Fruit fly (Drosophila melanogaster) whole organism, wandering third instar larva: ENCODE data around the gene mib1.
A peak's percentile ranks its signal among the peaks of the same experiment; 100 is the strongest.

Experiments
- Abd-B ChIP-seq: fragments of >200 bp; optimal IDR thresholded peaks from 2 replicates; lab custom pipeline; 2017; ENCODE audit warnings: missing biosample characterization, missing genetic modification characterization
- CG32264 ChIP-seq: fragments of 200-800 bp; sonication (Bioruptor generic); optimal IDR thresholded peaks from 2 replicates; lab custom pipeline; 2016; ENCODE audit warnings: missing biosample characterization, missing genetic modification characterization
- CG9705 ChIP-seq: fragments of 200-800 bp; sonication (Bioruptor generic); optimal IDR thresholded peaks from 2 replicates; lab custom pipeline; 2018; ENCODE audit warnings: missing biosample characterization, mild to moderate bottlenecking, missing genetic modification characterization
- CrebA ChIP-seq: fragments of 200-800 bp; sonication (Bioruptor generic); optimal IDR thresholded peaks from 2 replicates; lab custom pipeline; 2016; ENCODE audit warnings: missing biosample characterization, mild to moderate bottlenecking, missing genetic modification characterization, borderline replicate concordance
- Dfd ChIP-seq: fragments of >200 bp; optimal IDR thresholded peaks from 2 replicates; lab custom pipeline; 2017; ENCODE audit warnings: missing biosample characterization, missing genetic modification characterization
- Dif ChIP-seq: fragments of 200-275, 200-300 bp; sonication (Bioruptor generic); optimal IDR thresholded peaks from 2 replicates; lab custom pipeline; 2018; ENCODE audit warnings: missing biosample characterization, missing genetic modification characterization; ENCODE audit not compliant: partially characterized antibody
- GATAd ChIP-seq: sonication (Bioruptor generic); optimal IDR thresholded peaks from 2 replicates; lab custom pipeline; 2016; ENCODE audit warnings: missing biosample characterization, missing genetic modification characterization
- HLH106 ChIP-seq: fragments of 200-800 bp; optimal IDR thresholded peaks from 3 replicates; lab custom pipeline; 2019; ENCODE audit warnings: missing biosample characterization, mild to moderate bottlenecking, missing genetic modification characterization, moderate library complexity
- Hnf4 ChIP-seq: fragments of 200-800 bp; sonication (Bioruptor generic); optimal IDR thresholded peaks from 2 replicates; lab custom pipeline; 2016; ENCODE audit warnings: missing biosample characterization, mild to moderate bottlenecking, missing genetic modification characterization
- Hr78 ChIP-seq: fragments of >200 bp; optimal IDR thresholded peaks from 2 replicates; lab custom pipeline; 2017; ENCODE audit warnings: missing biosample characterization, missing genetic modification characterization
- Hr83 ChIP-seq: fragments of 200-300 bp; sonication (Bioruptor generic); optimal IDR thresholded peaks from 2 replicates; lab custom pipeline; 2016; ENCODE audit warnings: missing biosample characterization, mild to moderate bottlenecking, missing genetic modification characterization, moderate library complexity; ENCODE audit not compliant: poor library complexity, severe bottlenecking
- Jra ChIP-seq: sonication (Bioruptor generic); optimal IDR thresholded peaks from 2 replicates; lab custom pipeline; 2016; ENCODE audit warnings: missing biosample characterization, missing genetic modification characterization
- Mio ChIP-seq: sonication (Bioruptor generic); optimal IDR thresholded peaks from 2 replicates; lab custom pipeline; 2016; ENCODE audit warnings: missing biosample characterization, missing genetic modification characterization
- Myc ChIP-seq: fragments of >200 bp; optimal IDR thresholded peaks from 2 replicates; lab custom pipeline; 2017
- N ChIP-seq: fragments of >200 bp; optimal IDR thresholded peaks from 2 replicates; lab custom pipeline; 2018; ENCODE audit warnings: missing biosample characterization, missing external identifiers, missing genetic modification characterization
- OdsH ChIP-seq: fragments of 200-800 bp; sonication (Bioruptor generic); optimal IDR thresholded peaks from 2 replicates; lab custom pipeline; 2016; ENCODE audit warnings: missing biosample characterization, mild to moderate bottlenecking, missing genetic modification characterization
- Rel ChIP-seq, 2 experiments: fragments of 200-800 bp; sonication (Bioruptor generic) in 1 of 2; optimal IDR thresholded peaks; 2 replicates in 1 of 2; 3 replicates in 1 of 2; lab custom pipeline; 2016 to 2019; ENCODE audit warnings: mild to moderate bottlenecking in 2 of 2, missing biosample characterization in 2 of 2, missing genetic modification characterization in 2 of 2, moderate library complexity in 1 of 2
- Sp1 ChIP-seq: fragments of 200-800 bp; sonication (Bioruptor generic); optimal IDR thresholded peaks from 3 replicates; lab custom pipeline; 2019; ENCODE audit warnings: missing biosample characterization, mild to moderate bottlenecking, missing genetic modification characterization, moderate library complexity
- Vsx2 ChIP-seq: fragments of 200-300, 225-300 bp; sonication (Bioruptor generic); optimal IDR thresholded peaks from 2 replicates; lab custom pipeline; 2018; ENCODE audit warnings: missing biosample characterization, missing genetic modification characterization; ENCODE audit not compliant: partially characterized antibody
- br ChIP-seq: fragments of 200-800 bp; sonication (Bioruptor generic); optimal IDR thresholded peaks from 2 replicates; lab custom pipeline; 2016; ENCODE audit warnings: missing biosample characterization, missing genetic modification characterization
- brk ChIP-seq: fragments of 200-800 bp; sonication (Bioruptor generic); optimal IDR thresholded peaks from 2 replicates; lab custom pipeline; 2016; ENCODE audit warnings: missing biosample characterization, mild to moderate bottlenecking, missing genetic modification characterization
- dl ChIP-seq, 2 experiments: fragments of 175-275, 200-275 bp in 1 of 2; fragments of 200-275 bp in 1 of 2; sonication (Bioruptor generic); optimal IDR thresholded peaks; lab custom pipeline; 2018; ENCODE audit warnings: mild to moderate bottlenecking in 2 of 2, missing biosample characterization in 2 of 2, missing genetic modification characterization in 2 of 2, moderate library complexity in 2 of 2; ENCODE audit not compliant: partially characterized antibody in 2 of 2, insufficient read depth in 1 of 2
- dmrt93B ChIP-seq: fragments of 200-800 bp; sonication (Bioruptor generic); optimal IDR thresholded peaks from 2 replicates; lab custom pipeline; 2018; ENCODE audit warnings: missing biosample characterization, mild to moderate bottlenecking, missing genetic modification characterization
- dsf ChIP-seq: sonication (Bioruptor generic); optimal IDR thresholded peaks from 2 replicates; lab custom pipeline; 2016; ENCODE audit warnings: missing biosample characterization, missing genetic modification characterization, borderline replicate concordance
- ey ChIP-seq: fragments of 200-800 bp; sonication (Bioruptor generic); optimal IDR thresholded peaks from 2 replicates; lab custom pipeline; 2016; ENCODE audit warnings: missing biosample characterization, missing genetic modification characterization
- foxo ChIP-seq, 2 experiments: fragments of 200-800 bp; sonication (Bioruptor generic); optimal IDR thresholded peaks; 2 replicates in 1 of 2; 3 replicates in 1 of 2; lab custom pipeline; 2016 to 2017; ENCODE audit warnings: missing biosample characterization in 2 of 2, missing genetic modification characterization in 2 of 2
- fru ChIP-seq: fragments of 200-800 bp; sonication (Bioruptor generic); optimal IDR thresholded peaks from 3 replicates; lab custom pipeline; 2016; ENCODE audit warnings: missing biosample characterization, mild to moderate bottlenecking, missing genetic modification characterization
- h ChIP-seq: fragments of 200-800 bp; sonication (Bioruptor generic); optimal IDR thresholded peaks from 3 replicates; lab custom pipeline; 2016; ENCODE audit warnings: missing biosample characterization, mild to moderate bottlenecking, missing genetic modification characterization
- jim ChIP-seq: fragments of 175-275, 200-325 bp; sonication (Bioruptor generic); optimal IDR thresholded peaks from 2 replicates; lab custom pipeline; 2016; ENCODE audit warnings: missing biosample characterization, mild to moderate bottlenecking, missing genetic modification characterization
- lola ChIP-seq: fragments of >200 bp; optimal IDR thresholded peaks from 2 replicates; lab custom pipeline; 2017; ENCODE audit warnings: missing biosample characterization, missing genetic modification characterization
- pan ChIP-seq: fragments of >200 bp; optimal IDR thresholded peaks from 2 replicates; lab custom pipeline; 2017
- psq ChIP-seq: fragments of 200-800 bp; sonication (Bioruptor generic); optimal IDR thresholded peaks from 3 replicates; lab custom pipeline; 2017; ENCODE audit warnings: missing biosample characterization, mild to moderate bottlenecking, missing genetic modification characterization, moderate library complexity
- rgr ChIP-seq: fragments of 200-800 bp; sonication (Bioruptor generic); optimal IDR thresholded peaks from 3 replicates; lab custom pipeline; 2016; ENCODE audit warnings: missing biosample characterization, mild to moderate bottlenecking, missing genetic modification characterization
- sage ChIP-seq: fragments of 200-800 bp; sonication (Bioruptor generic); optimal IDR thresholded peaks from 2 replicates; lab custom pipeline; 2016; ENCODE audit warnings: missing biosample characterization, mild to moderate bottlenecking, missing genetic modification characterization
- sv ChIP-seq: fragments of 200-800 bp; sonication (Bioruptor generic); optimal IDR thresholded peaks from 3 replicates; lab custom pipeline; 2016; ENCODE audit warnings: missing biosample characterization, missing genetic modification characterization
- tai ChIP-seq: sonication (Bioruptor generic); optimal IDR thresholded peaks from 2 replicates; lab custom pipeline; 2016; ENCODE audit warnings: missing biosample characterization, missing genetic modification characterization
- usp ChIP-seq: fragments of >200 bp; optimal IDR thresholded peaks from 2 replicates; lab custom pipeline; 2017; ENCODE audit warnings: missing biosample characterization, missing genetic modification characterization
- woc ChIP-seq: sonication (Bioruptor generic); optimal IDR thresholded peaks from 2 replicates; lab custom pipeline; 2016; ENCODE audit warnings: missing biosample characterization, mild to moderate bottlenecking, missing genetic modification characterization

mib1 gene

DNA sequence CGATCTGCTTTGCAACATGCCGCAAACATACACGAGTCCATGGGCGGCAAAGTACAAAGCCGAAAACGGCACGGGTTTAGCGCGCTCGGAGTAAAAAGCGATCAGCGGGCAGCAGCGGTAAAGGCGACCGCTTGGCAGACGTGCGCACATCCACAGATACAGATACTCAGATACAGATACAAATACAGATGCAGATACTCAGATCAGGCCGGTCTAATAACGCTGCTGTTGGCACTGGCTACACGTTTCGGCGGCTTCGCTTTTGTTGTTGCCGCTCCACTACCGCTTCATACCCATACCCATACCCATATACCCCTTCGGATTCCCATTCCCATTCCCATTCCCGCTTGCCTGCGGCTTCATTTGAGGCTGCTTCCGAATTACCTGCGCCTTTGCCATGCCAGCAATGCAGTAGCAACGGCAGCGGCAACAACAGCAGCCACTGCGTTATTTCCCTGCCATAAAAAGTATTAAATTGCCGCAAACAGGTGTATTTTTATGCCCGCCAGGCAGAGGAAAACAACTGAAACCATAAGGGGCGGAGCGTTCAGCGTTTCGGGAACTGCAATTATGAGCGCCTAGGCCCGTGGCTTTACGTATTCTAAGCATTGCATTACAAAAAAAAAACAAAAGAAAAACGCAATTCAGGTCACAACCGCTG, 13.5 kb upstream of the mib1 start:
- TF ChIP-seq ey (GFP tag; lab: Kevin White, UChicago) (no peak), foxo (GFP tag; optimal IDR thresholded peaks at IDR 0.05; lab: Kevin White, UChicago) (no peak), pan (no peak), usp (GFP tag; lab: Kevin White, UChicago) (no peak), Abd-B (GFP tag; lab: Kevin White, UChicago) (no peak), Hr83 (no peak), Hr78 (GFP tag; lab: Kevin White, UChicago) (no peak), HLH106 (tag; lab: Kevin White, UChicago) (no peak), Myc (lab: Kevin White, UChicago) (no peak), tai (GFP tag; lab: Kevin White, UChicago) (no peak)

DNA sequence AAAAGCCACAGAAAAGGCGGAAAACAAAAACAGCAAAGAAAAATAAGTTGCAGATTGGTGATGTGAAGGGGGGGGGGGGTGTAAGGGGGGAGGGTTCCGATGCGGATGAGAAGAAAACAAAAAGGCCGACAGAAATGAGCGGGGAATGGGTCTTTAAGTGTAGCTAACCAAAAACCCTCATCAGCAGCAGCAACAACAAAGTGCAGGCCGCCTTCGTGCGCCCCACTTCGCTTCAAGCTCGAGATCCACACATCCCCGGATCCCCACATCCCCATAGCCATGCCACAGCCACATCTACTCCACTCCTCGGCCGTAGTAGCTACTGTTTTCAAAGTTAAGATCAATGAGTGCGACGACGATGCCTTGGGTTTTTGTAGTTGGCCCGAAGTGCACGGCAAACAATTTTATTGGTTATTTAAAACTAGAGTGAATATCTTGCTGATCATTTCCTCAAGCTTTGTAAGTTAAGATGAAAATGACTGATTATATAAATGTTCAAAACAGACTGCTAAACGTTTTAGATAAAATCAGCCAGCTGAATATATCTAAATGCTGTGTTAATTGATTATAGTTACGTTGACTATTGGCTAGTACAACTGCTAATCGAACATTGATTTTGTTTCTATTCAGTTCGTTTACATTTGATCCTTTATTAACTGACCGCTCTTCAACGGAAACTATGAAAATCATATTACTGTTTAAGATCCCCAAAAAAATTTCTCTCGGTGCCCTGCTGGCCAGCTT, 12.8 kb upstream of the mib1 start:
- no peak for TF ChIP-seq Hr83
- TF ChIP-seq dmrt93B (GFP tag; lab: Kevin White, UChicago), result peak; percentile 59
- TF ChIP-seq br (GFP tag; lab: Kevin White, UChicago), result peak; percentile 62
- peak; percentile 72 for TF ChIP-seq fru (GFP tag; lab: Kevin White, UChicago)
- TF ChIP-seq N, result no peak
- no peak for TF ChIP-seq dl (GFP tag; optimal IDR thresholded peaks at IDR 0.05; lab: Kevin White, UChicago; ENCODE audit: insufficient read depth in 1 of 2, partially characterized antibody in 2 of 2)
- TF ChIP-seq Dif, result no peak
- TF ChIP-seq sv (GFP tag; lab: Kevin White, UChicago), result no peak
- peak in 1 of 2 experiments; percentile 69 for TF ChIP-seq foxo (GFP tag; optimal IDR thresholded peaks at IDR 0.05; lab: Kevin White, UChicago)
- TF ChIP-seq ey (GFP tag; lab: Kevin White, UChicago), result peak; percentile 66
- no peak for TF ChIP-seq Vsx2 (GFP tag; lab: Kevin White, UChicago)
- TF ChIP-seq psq, result peak; percentile 69
- TF ChIP-seq Hnf4 (GFP tag; lab: Kevin White, UChicago), result peak; percentile 27
- TF ChIP-seq Myc (lab: Kevin White, UChicago), result no peak
- TF ChIP-seq CG9705, result peak; percentile 47
- TF ChIP-seq Hr78 (GFP tag; lab: Kevin White, UChicago), result no peak
- peak; percentile 62 for TF ChIP-seq OdsH (GFP tag; lab: Kevin White, UChicago)
- TF ChIP-seq woc (GFP tag; lab: Kevin White, UChicago), result peak; percentile 71
- no peak for TF ChIP-seq sage
- peak; percentile 41 for TF ChIP-seq tai (GFP tag; lab: Kevin White, UChicago)
- TF ChIP-seq HLH106 (tag; lab: Kevin White, UChicago), result peak; percentile 61
- no peak for TF ChIP-seq pan
- peak; percentile 6 for TF ChIP-seq CG32264 (GFP tag; lab: Kevin White, UChicago)
- peak; percentile 38 for TF ChIP-seq rgr (GFP tag; lab: Kevin White, UChicago)
- TF ChIP-seq dsf (GFP tag; lab: Kevin White, UChicago), result no peak
- TF ChIP-seq GATAd (GFP tag; lab: Kevin White, UChicago), result no peak
- no peak for TF ChIP-seq Rel (GFP tag; optimal IDR thresholded peaks at IDR 0.05; lab: Kevin White, UChicago)
- no peak for TF ChIP-seq Rel (tag; optimal IDR thresholded peaks at IDR 0.05; lab: Kevin White, UChicago)
- TF ChIP-seq lola (GFP tag; lab: Kevin White, UChicago), result no peak
- no peak for TF ChIP-seq usp (GFP tag; lab: Kevin White, UChicago)
- TF ChIP-seq brk (GFP tag; lab: Kevin White, UChicago), result no peak
- no peak for TF ChIP-seq CrebA (GFP tag; lab: Kevin White, UChicago)
- TF ChIP-seq Dfd (GFP tag; lab: Kevin White, UChicago), result peak; percentile 11
- no peak for TF ChIP-seq jim (GFP tag; lab: Kevin White, UChicago)
- no peak for TF ChIP-seq Mio
- TF ChIP-seq h (GFP tag; lab: Kevin White, UChicago), result peak; percentile 65
- TF ChIP-seq Abd-B (GFP tag; lab: Kevin White, UChicago), result no peak
- peak; percentile 70 for TF ChIP-seq Sp1
- TF ChIP-seq Jra, result no peak
